Fruit fly (Drosophila melanogaster) whole organism, pupa: ENCODE results near the gene Glt.

ENCODE experiments used
- CG10348 ChIP-seq: fragments of 200-800 bp; sonication (Bioruptor generic); IDR thresholded peaks from 2 replicates; pipeline ENCODE4 v1.3.6; 2022; ENCODE audit warnings: missing biosample characterization, missing genetic modification characterization
- CG13204 ChIP-seq: fragments of 200-800 bp; sonication (Bioruptor generic); optimal IDR thresholded peaks from 2 replicates; lab custom pipeline; 2018; ENCODE audit warnings: missing biosample characterization, mild to moderate bottlenecking, missing genetic modification characterization, moderate library complexity
- CG14655 ChIP-seq: fragments of 200-800 bp; sonication (Bioruptor generic); optimal IDR thresholded peaks from 3 replicates; lab custom pipeline; 2017; ENCODE audit warnings: mild to moderate bottlenecking, missing biosample characterization, missing genetic modification reagents, missing genetic modification characterization
- CG15710 ChIP-seq: fragments of 200-800 bp; sonication (Bioruptor generic); optimal IDR thresholded peaks from 2 replicates; lab custom pipeline; 2018; ENCODE audit warnings: missing biosample characterization, mild to moderate bottlenecking, missing genetic modification characterization, moderate library complexity
- CG17806 ChIP-seq: fragments of 200-800 bp; sonication (Bioruptor generic); optimal IDR thresholded peaks from 2 replicates; lab custom pipeline; 2018; ENCODE audit warnings: missing biosample characterization, mild to moderate bottlenecking, missing genetic modification characterization, moderate library complexity
- CG32121 ChIP-seq: fragments of 200-800 bp; sonication (Bioruptor generic); IDR thresholded peaks from 2 replicates; pipeline ENCODE4 v1.3.6; 2022; ENCODE audit warnings: missing biosample characterization, missing genetic modification characterization
- CG34367 ChIP-seq: fragments of 200-800 bp; sonication (Bioruptor generic); optimal IDR thresholded peaks from 2 replicates; lab custom pipeline; 2018; ENCODE audit warnings: missing biosample characterization, mild to moderate bottlenecking, missing genetic modification characterization
- CG4496 ChIP-seq: fragments of 200-800 bp; sonication (Bioruptor generic); IDR thresholded peaks from 3 replicates; pipeline ENCODE4 v1.3.6; 2022; ENCODE audit warnings: missing biosample characterization, missing genetic modification characterization
- CG8159 ChIP-seq: fragments of 200-800 bp; sonication (Bioruptor generic); optimal IDR thresholded peaks from 3 replicates; lab custom pipeline; 2018; ENCODE audit warnings: missing biosample characterization, mild to moderate bottlenecking, missing genetic modification characterization, moderate library complexity
- CG8301 ChIP-seq: fragments of 200-800 bp; sonication (Bioruptor generic); optimal IDR thresholded peaks from 2 replicates; lab custom pipeline; 2018; ENCODE audit warnings: missing biosample characterization, mild to moderate bottlenecking, missing genetic modification characterization
- CG9948 ChIP-seq: fragments of 200-800 bp; sonication (Bioruptor generic); optimal IDR thresholded peaks from 2 replicates; lab custom pipeline; 2018; ENCODE audit warnings: missing biosample characterization, mild to moderate bottlenecking, missing genetic modification characterization, moderate library complexity
- D1 ChIP-seq: fragments of 200-800 bp; sonication (Bioruptor generic); optimal IDR thresholded peaks from 2 replicates; lab custom pipeline; 2018; ENCODE audit warnings: missing biosample characterization, mild to moderate bottlenecking, missing genetic modification characterization, moderate library complexity
- EcR ChIP-seq: fragments of 200-800 bp; sonication (Bioruptor generic); optimal IDR thresholded peaks from 3 replicates; lab custom pipeline; 2019; ENCODE audit warnings: missing biosample characterization, missing genetic modification characterization, mild to moderate bottlenecking, moderate library complexity, missing genetic modification reagents
- Ets98B ChIP-seq: fragments of 200-800 bp; sonication (Bioruptor generic); IDR thresholded peaks from 2 replicates; pipeline ENCODE4 v1.3.6; 2022; ENCODE audit warnings: missing biosample characterization, missing genetic modification characterization
- Pif1A ChIP-seq: fragments of 200-800 bp; sonication (Bioruptor generic); optimal IDR thresholded peaks from 3 replicates; lab custom pipeline; 2016; ENCODE audit warnings: missing biosample characterization, missing genetic modification characterization
- Pif1B ChIP-seq: fragments of 200-800 bp; sonication (Bioruptor generic); optimal IDR thresholded peaks from 3 replicates; lab custom pipeline; 2016; ENCODE audit warnings: missing biosample characterization, missing genetic modification characterization
- Snoo ChIP-seq: fragments of 200-800 bp; sonication (Bioruptor generic); optimal IDR thresholded peaks from 3 replicates; lab custom pipeline; 2017; ENCODE audit warnings: missing biosample characterization, mild to moderate bottlenecking, missing genetic modification characterization, inconsistent platforms
- gl ChIP-seq: fragments of 200-800 bp; sonication (Bioruptor generic); optimal IDR thresholded peaks from 2 replicates; lab custom pipeline; 2018; ENCODE audit warnings: missing biosample characterization, mild to moderate bottlenecking, missing genetic modification characterization
- rn ChIP-seq: fragments of 200-800 bp; sonication (Bioruptor generic); IDR thresholded peaks from 2 replicates; pipeline ENCODE4 v1.3.6; 2022; ENCODE audit warnings: missing biosample characterization, missing genetic modification characterization

Gene Glt

DNA sequence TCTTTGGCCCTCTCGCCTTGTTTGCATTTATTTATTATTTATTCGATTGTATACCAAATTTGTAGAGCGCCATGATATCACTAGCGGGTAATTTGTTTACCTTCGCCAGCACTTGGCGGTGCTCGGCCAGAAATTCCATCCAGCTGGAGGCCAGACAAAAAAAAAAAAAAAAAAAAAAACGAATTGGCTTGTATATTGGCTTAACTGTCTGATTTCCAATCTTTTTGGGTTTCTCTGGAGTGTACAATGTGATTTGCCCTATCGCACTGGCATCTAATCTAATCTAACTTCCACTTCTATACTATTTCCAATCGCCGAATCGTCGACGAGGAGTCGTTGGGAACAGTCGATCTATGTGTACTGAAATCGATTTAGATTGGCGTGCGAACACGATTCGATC is 47.3 kb downstream of the Glt start:
- TF ChIP-seq Ets98B (GFP tag; lab: Robert Waterston, UW) = no peak
- no peak for TF ChIP-seq CG10348 (GFP tag; lab: Robert Waterston, UW)
- TF ChIP-seq gl = no peak
- TF ChIP-seq CG4496 (GFP tag; lab: Robert Waterston, UW) = no peak
- TF ChIP-seq CG17806 (tag; lab: Kevin White, UChicago) = no peak
- no peak for TF ChIP-seq CG13204
- no peak for TF ChIP-seq Snoo (tag; lab: Kevin White, UChicago)
- TF ChIP-seq Pif1A (GFP tag; lab: Kevin White, UChicago) = no peak
- no peak for TF ChIP-seq D1 (tag; lab: Kevin White, UChicago)

DNA sequence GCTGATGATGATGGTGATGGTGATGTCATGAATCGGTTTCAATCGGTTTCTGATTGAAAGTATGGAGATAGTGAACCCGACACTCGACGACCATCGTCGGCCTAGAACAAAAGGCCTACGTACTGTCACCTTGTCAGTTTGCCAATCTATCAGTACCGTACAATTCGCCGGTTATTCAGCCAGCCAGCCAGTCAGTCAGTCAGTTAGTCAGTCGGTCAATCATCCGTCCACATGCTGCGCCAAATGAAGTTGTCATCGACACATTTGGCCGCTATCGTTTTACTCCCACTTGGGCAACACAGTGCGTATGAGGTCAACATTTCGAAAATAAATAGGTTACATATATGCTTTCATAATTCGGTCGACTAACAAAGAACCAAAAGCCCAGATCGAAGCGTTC is 48.5 kb downstream of the Glt start:
- TF ChIP-seq D1 (tag; lab: Kevin White, UChicago) (no peak), CG14655 (no peak), CG10348 (GFP tag; lab: Robert Waterston, UW) (no peak), CG17806 (tag; lab: Kevin White, UChicago) (no peak), CG8159 (no peak), gl (no peak), Pif1B (no peak), CG32121 (GFP tag; lab: Robert Waterston, UW) (no peak), EcR (GFP tag; lab: Kevin White, UChicago) (no peak), CG13204 (no peak), CG4496 (GFP tag; lab: Robert Waterston, UW) (no peak), rn (GFP tag; lab: Robert Waterston, UW) (no peak), CG34367 (no peak), CG8301 (tag; lab: Kevin White, UChicago) (no peak), CG15710 (no peak), CG9948 (no peak)
